Worm (Caenorhabditis elegans) whole organism, late embryonic: ENCODE measurements around the gene grl-19.

ENCODE experiments used
- F13H6.1 ChIP-seq: sonication (generic microtip); optimal IDR thresholded peaks from 2 replicates; lab custom pipeline; 2016; ENCODE audit warnings: missing genetic modification characterization, missing compliant biosample characterization
- K09A11.1 ChIP-seq: sonication (generic microtip); optimal IDR thresholded peaks from 2 replicates; lab custom pipeline; 2017; ENCODE audit warnings: antibody characterized with exemption, mild to moderate bottlenecking, missing genetic modification characterization, missing compliant biosample characterization; ENCODE audit not compliant: insufficient read depth
- T23F11.4 ChIP-seq: fragments of 200-800 bp; sonication (Bioruptor generic); optimal IDR thresholded peaks from 2 replicates; lab custom pipeline; 2018; ENCODE audit warnings: mild to moderate bottlenecking, missing genetic modification characterization, missing compliant biosample characterization
- Y22D7AL.16 ChIP-seq: sonication (generic microtip); optimal IDR thresholded peaks from 2 replicates; lab custom pipeline; 2016; ENCODE audit warnings: missing genetic modification characterization, missing compliant biosample characterization
- ahr-1 ChIP-seq: sonication (generic microtip); optimal IDR thresholded peaks from 2 replicates; lab custom pipeline; 2016; ENCODE audit warnings: missing genetic modification characterization, missing compliant biosample characterization
- ama-1 ChIP-seq: fragments of 150-350 bp; optimal IDR thresholded peaks from 2 replicates; lab custom pipeline; 2014
- ceh-14 ChIP-seq: sonication (generic microtip); optimal IDR thresholded peaks from 2 replicates; lab custom pipeline; 2016; ENCODE audit warnings: missing genotype, missing genetic modification characterization, missing compliant biosample characterization
- ceh-18 ChIP-seq: sonication (generic microtip); optimal IDR thresholded peaks from 2 replicates; lab custom pipeline; 2016; ENCODE audit warnings: missing genetic modification characterization, missing compliant biosample characterization
- ceh-2 ChIP-seq: sonication (generic microtip); optimal IDR thresholded peaks from 2 replicates; lab custom pipeline; 2016; ENCODE audit warnings: missing genotype, missing genetic modification characterization, missing compliant biosample characterization
- ceh-22 ChIP-seq: sonication (generic microtip); optimal IDR thresholded peaks from 2 replicates; lab custom pipeline; 2017; ENCODE audit warnings: missing biosample characterization, missing genetic modification characterization
- ceh-24 ChIP-seq: sonication (generic microtip); optimal IDR thresholded peaks from 2 replicates; lab custom pipeline; 2016; ENCODE audit warnings: mild to moderate bottlenecking, missing genetic modification characterization, missing compliant biosample characterization
- ceh-31 ChIP-seq: sonication (generic microtip); optimal IDR thresholded peaks from 2 replicates; lab custom pipeline; 2016; ENCODE audit warnings: missing genetic modification characterization, missing compliant biosample characterization
- ceh-34 ChIP-seq: sonication (generic microtip); optimal IDR thresholded peaks from 2 replicates; lab custom pipeline; 2016; ENCODE audit warnings: mild to moderate bottlenecking, missing genetic modification characterization, missing compliant biosample characterization
- ceh-45 ChIP-seq: fragments of 200-800 bp; sonication (Bioruptor generic); IDR thresholded peaks from 2 replicates; pipeline ENCODE4 v1.3.6; 2022; ENCODE audit warnings: missing genetic modification reagents, missing genetic modification characterization, missing compliant biosample characterization
- ceh-48 ChIP-seq: sonication (generic microtip); optimal IDR thresholded peaks from 2 replicates; lab custom pipeline; 2016; ENCODE audit warnings: missing genetic modification characterization, inconsistent platforms, missing compliant biosample characterization
- che-1 ChIP-seq: sonication (generic microtip); optimal IDR thresholded peaks from 2 replicates; lab custom pipeline; 2016; ENCODE audit warnings: mild to moderate bottlenecking, missing genetic modification characterization, missing compliant biosample characterization
- dve-1 ChIP-seq: sonication (generic microtip); optimal IDR thresholded peaks from 2 replicates; lab custom pipeline; 2017; ENCODE audit warnings: antibody characterized with exemption, mild to moderate bottlenecking, missing genetic modification characterization, missing compliant biosample characterization
- elt-2 ChIP-seq: sonication (generic microtip); optimal IDR thresholded peaks from 2 replicates; lab custom pipeline; 2016; ENCODE audit warnings: missing genetic modification reagents, missing genetic modification characterization, missing compliant biosample characterization
- fkh-10 ChIP-seq: fragments of 150-350 bp; optimal IDR thresholded peaks from 2 replicates; lab custom pipeline; 2014; ENCODE audit warnings: missing biosample characterization, missing genetic modification reagents, missing genetic modification characterization
- fkh-6 ChIP-seq: sonication (generic microtip); optimal IDR thresholded peaks from 2 replicates; lab custom pipeline; 2016; ENCODE audit warnings: missing genetic modification characterization, missing compliant biosample characterization
- gmeb-2 ChIP-seq: sonication (generic microtip); optimal IDR thresholded peaks from 2 replicates; lab custom pipeline; 2016; ENCODE audit warnings: missing genetic modification characterization, inconsistent platforms, missing compliant biosample characterization
- hlh-8 ChIP-seq: sonication (generic microtip); optimal IDR thresholded peaks from 2 replicates; lab custom pipeline; 2016; ENCODE audit warnings: missing genotype, missing genetic modification characterization, missing compliant biosample characterization
- lim-6 ChIP-seq: sonication (generic microtip); optimal IDR thresholded peaks from 2 replicates; lab custom pipeline; 2016; ENCODE audit warnings: missing genetic modification characterization, missing compliant biosample characterization
- madf-2 ChIP-seq: sonication (generic microtip); optimal IDR thresholded peaks from 2 replicates; lab custom pipeline; 2017; ENCODE audit warnings: missing genetic modification characterization, missing compliant biosample characterization
- nhr-232 ChIP-seq: sonication (generic microtip); optimal IDR thresholded peaks from 2 replicates; lab custom pipeline; 2016; ENCODE audit warnings: missing genetic modification characterization, missing compliant biosample characterization
- npax-4 ChIP-seq: sonication (generic microtip); optimal IDR thresholded peaks from 2 replicates; lab custom pipeline; 2016; ENCODE audit warnings: missing genetic modification characterization, missing compliant biosample characterization
- pha-4 ChIP-seq: fragments of 150-350 bp; optimal IDR thresholded peaks from 2 replicates; lab custom pipeline; 2018; ENCODE audit warnings: missing biosample characterization, missing genetic modification reagents, missing genetic modification characterization
- sdc-2 ChIP-seq: sonication (generic microtip); optimal IDR thresholded peaks from 2 replicates; lab custom pipeline; 2016; ENCODE audit warnings: missing genotype, missing genetic modification characterization, missing compliant biosample characterization
- sox-2 ChIP-seq: fragments of 200-800 bp; sonication (Bioruptor generic); IDR thresholded peaks from 2 replicates; pipeline ENCODE4 v1.3.6; 2022; ENCODE audit warnings: missing genetic modification reagents, missing genetic modification characterization, missing compliant biosample characterization
- tbx-2 ChIP-seq: sonication (generic microtip); optimal IDR thresholded peaks from 2 replicates; lab custom pipeline; 2016; ENCODE audit warnings: missing genetic modification characterization, missing compliant biosample characterization
- ttx-3 ChIP-seq: sonication (generic microtip); optimal IDR thresholded peaks from 2 replicates; lab custom pipeline; 2016; ENCODE audit warnings: missing genetic modification reagents, missing genetic modification characterization, missing compliant biosample characterization
- unc-42 ChIP-seq: sonication (generic microtip); optimal IDR thresholded peaks from 2 replicates; lab custom pipeline; 2016; ENCODE audit warnings: missing genotype, missing genetic modification characterization, missing compliant biosample characterization
- zip-5 ChIP-seq: sonication (generic microtip); optimal IDR thresholded peaks from 2 replicates; lab custom pipeline; 2016; ENCODE audit warnings: missing genetic modification characterization, missing compliant biosample characterization

grl-19 gene

DNA sequence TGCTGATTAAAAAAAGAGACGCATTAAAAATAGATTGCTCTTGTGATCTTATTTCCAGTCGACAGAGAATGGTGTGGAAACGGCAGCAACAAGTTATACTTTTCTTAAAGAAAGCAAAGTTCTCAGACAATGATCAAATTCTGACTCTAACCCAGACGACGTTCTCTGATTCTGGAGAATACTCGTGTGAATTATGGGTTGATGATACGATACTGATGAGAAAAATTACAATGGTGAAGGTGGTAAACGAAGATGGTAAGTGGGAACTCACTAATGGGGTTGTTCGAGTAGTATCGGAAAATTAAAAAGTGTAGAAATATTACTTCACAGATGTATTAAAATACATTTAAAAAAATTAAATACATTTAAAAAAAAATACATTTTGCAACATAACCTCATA, 25.9 kb upstream of the grl-19 start:
- TF ChIP-seq hlh-8: no peak
- no peak for TF ChIP-seq ceh-22
- TF ChIP-seq che-1 (tag; lab: Kevin White, UChicago): no peak
- TF ChIP-seq gmeb-2 (tag; lab: Kevin White, UChicago): no peak
- TF ChIP-seq ttx-3 (tag; lab: Kevin White, UChicago): no peak
- TF ChIP-seq nhr-232 (tag; lab: Kevin White, UChicago): no peak

- no peak for TF ChIP-seq Y22D7AL.16 (tag; lab: Kevin White, UChicago)
- no peak for TF ChIP-seq gmeb-2 (tag; lab: Kevin White, UChicago)
- TF ChIP-seq npax-4 (tag; lab: Kevin White, UChicago): no peak
- TF ChIP-seq unc-42 (tag; lab: Kevin White, UChicago): no peak
- no peak for TF ChIP-seq lim-6 (tag; lab: Kevin White, UChicago)
- TF ChIP-seq K09A11.1 (tag; lab: Kevin White, UChicago): no peak
- TF ChIP-seq ama-1 (lab: Kevin White, UChicago): no peak
- TF ChIP-seq zip-5: no peak
- no peak for TF ChIP-seq ceh-34 (tag; lab: Kevin White, UChicago)
- no peak for TF ChIP-seq ceh-14 (tag; lab: Kevin White, UChicago)
- no peak for TF ChIP-seq ceh-2
- TF ChIP-seq sox-2 (GFP tag; lab: Robert Waterston, UW): no peak
- no peak for TF ChIP-seq sdc-2
- no peak for TF ChIP-seq fkh-6
- TF ChIP-seq T23F11.4 (GFP tag; lab: Kevin White, UChicago): no peak
These were observed 22.8 kb upstream of the grl-19 start for ce11 chrIV:275146-275545.

DNA sequence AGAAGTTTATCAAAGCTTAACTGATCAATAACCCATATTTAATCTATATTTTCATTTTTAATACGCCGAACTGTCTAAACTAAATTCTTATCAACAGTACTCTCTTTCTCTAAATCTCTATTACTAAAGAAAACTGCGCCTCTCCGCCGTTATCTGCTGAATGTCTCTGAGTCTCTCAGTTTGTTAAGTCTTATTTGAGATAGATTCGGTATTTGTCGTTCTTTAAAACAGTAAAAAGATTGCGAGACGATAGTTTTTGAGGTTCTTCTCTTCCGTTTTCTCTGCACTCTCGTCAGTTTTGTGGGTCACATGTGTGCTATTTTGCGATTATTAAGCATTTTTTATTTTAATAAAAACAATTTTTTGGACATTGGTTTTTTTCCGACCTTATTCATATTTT, 21.8 kb upstream of the grl-19 start, which contains the start of gene sma-10:
Gene sma-10 (plus strand): TSS at position 236 of the 400 bp plus-strand sequence.
- peak; percentile 13 for TF ChIP-seq dve-1
- TF ChIP-seq Y22D7AL.16 (tag; lab: Kevin White, UChicago): no peak
- peak; percentile 63 for TF ChIP-seq elt-2 (tag; lab: Kevin White, UChicago)
- TF ChIP-seq F13H6.1 (tag; lab: Kevin White, UChicago): no peak

- TF ChIP-seq F13H6.1 (tag; lab: Kevin White, UChicago) (no peak), ceh-45 (GFP tag; lab: Robert Waterston, UW) (no peak), hlh-8 (no peak), ceh-31 (tag; lab: Kevin White, UChicago) (no peak), dve-1 (no peak), sox-2 (GFP tag; lab: Robert Waterston, UW) (no peak), fkh-10 (no peak), unc-42 (tag; lab: Kevin White, UChicago) (no peak)
These were observed 20.9 kb upstream of the grl-19 start, which contains the start of gene srh-282 for ce11 chrIV:273299-273698. Gene srh-282, minus strand, starts transcription at chrIV:273399.

DNA sequence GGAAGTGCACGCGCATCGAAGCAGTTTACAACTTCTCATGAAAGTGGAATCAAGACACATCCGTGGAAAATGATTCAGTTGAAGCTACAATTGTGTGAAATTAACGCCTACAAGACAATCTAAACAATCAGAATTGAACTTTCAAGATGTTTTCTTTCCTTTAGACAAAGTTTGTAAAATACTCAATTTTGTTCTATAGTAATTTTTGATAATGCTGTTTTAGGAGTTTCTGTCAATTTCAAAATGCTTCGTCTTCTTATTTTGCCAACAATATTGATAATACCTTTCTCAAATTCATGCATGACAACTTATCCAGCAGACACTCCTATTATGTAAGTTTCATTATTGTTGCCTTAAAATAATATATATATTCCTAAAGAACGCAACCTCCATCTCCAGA, 16.8 kb upstream of the grl-19 start, which contains the start of gene T21D12.11:
Gene T21D12.11 (plus strand): TSS at position 301 of the 400 bp plus-strand sequence.
- no peak for TF ChIP-seq dve-1
- TF ChIP-seq ahr-1 (tag; lab: Kevin White, UChicago): no peak
- TF ChIP-seq ceh-45 (GFP tag; lab: Robert Waterston, UW): no peak
- no peak for TF ChIP-seq ceh-48 (tag; lab: Kevin White, UChicago)
- no peak for TF ChIP-seq fkh-10
- TF ChIP-seq madf-2 (tag; lab: Kevin White, UChicago): no peak
- TF ChIP-seq tbx-2 (tag; lab: Kevin White, UChicago): no peak
- no peak for TF ChIP-seq ceh-22
- TF ChIP-seq ceh-18: no peak
- TF ChIP-seq ceh-31 (tag; lab: Kevin White, UChicago): no peak
- TF ChIP-seq ceh-24 (tag; lab: Kevin White, UChicago): no peak
- TF ChIP-seq Y22D7AL.16 (tag; lab: Kevin White, UChicago): no peak
- TF ChIP-seq fkh-6: no peak
- TF ChIP-seq ceh-34 (tag; lab: Kevin White, UChicago): no peak
- no peak for TF ChIP-seq nhr-232 (tag; lab: Kevin White, UChicago)
- TF ChIP-seq pha-4 (tag; lab: Kevin White, UChicago): no peak
- TF ChIP-seq, all 69 proteins: peak for 0
